Fruit fly (Drosophila melanogaster): ENCODE results near the gene fws.

Gene fws

DNA sequence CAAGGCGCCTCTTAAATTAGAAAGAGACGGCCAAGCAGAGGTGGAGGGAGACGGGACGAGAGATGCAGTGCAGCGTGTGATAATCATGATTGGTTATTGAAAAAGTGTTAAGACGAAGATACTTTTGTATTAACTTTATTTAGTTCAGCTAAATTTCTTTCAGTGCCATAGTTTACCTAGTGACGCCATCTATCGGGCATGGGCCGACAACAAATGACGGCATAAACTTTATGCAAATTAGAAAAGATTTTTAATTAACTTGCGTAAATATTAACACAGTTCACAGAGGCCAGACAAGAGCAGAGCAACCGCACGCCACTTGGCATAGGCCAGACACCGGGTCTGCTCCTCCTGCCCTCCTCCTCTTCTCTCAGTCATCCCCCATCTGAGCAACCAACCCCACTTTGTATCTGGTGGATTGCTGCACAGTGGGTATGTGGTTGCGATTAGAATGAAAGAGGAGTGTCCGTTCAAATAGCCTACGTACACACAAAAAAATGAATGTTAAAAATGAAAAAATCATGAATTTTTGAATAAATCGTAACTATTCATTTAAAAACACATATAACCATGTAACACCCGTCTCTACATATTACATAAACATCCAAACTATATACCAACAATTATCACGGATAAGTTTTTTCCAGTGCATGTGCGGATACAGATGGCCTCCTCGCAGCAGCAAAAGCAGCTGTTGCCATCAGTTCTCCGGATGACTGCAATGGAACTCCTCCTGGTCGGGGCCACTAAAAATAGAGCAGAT is 14.7 kb downstream of the fws start (continued):
- TF ChIP-seq insv (GFP tag; optimal IDR thresholded peaks at IDR 0.05) (no peak), yki (optimal IDR thresholded peaks at IDR 0.05) (no peak), CG12942 (GFP tag; optimal IDR thresholded peaks at IDR 0.05) (peak; percentile 72), tll (GFP tag; optimal IDR thresholded peaks at IDR 0.05) (no peak), CG9932 (GFP tag; IDR thresholded peaks at IDR 0.05) (no peak), CG11398 (GFP tag; optimal IDR thresholded peaks at IDR 0.05) (peak; percentile 26), zen2 (GFP tag; IDR thresholded peaks at IDR 0.05; ENCODE audit: partially characterized antibody) (no peak), tup (GFP tag; optimal IDR thresholded peaks at IDR 0.05) (peak; percentile 27), Dip3 (GFP tag; optimal IDR thresholded peaks at IDR 0.05) (peak; percentile 43), B-H2 (GFP tag; optimal IDR thresholded peaks at IDR 0.05) (peak; percentile 22), mld (GFP tag; IDR thresholded peaks at IDR 0.05; ENCODE audit: partially characterized antibody) (no peak), corto (GFP tag; optimal IDR thresholded peaks at IDR 0.05) (no peak), CG9609 (GFP tag; optimal IDR thresholded peaks at IDR 0.05) (peak; percentile 84), zfh2 (GFP tag; optimal IDR thresholded peaks at IDR 0.05) (no peak), CG12219 (GFP tag; optimal IDR thresholded peaks at IDR 0.05) (peak; percentile 82), CG18011 (GFP tag; optimal IDR thresholded peaks at IDR 0.05) (peak; percentile 30), unc-4 (GFP tag; IDR thresholded peaks at IDR 0.05; ENCODE audit: partially characterized antibody) (no peak), chinmo (GFP tag; IDR thresholded peaks at IDR 0.05; ENCODE audit: partially characterized antibody) (no peak), CG2199 (GFP tag; IDR thresholded peaks at IDR 0.05) (0 out of 3 replicates have a peak, but pooled peaks have one; percentile 49), gem (tag; optimal IDR thresholded peaks at IDR 0.05) (peak; percentile 91), H15 (GFP tag; IDR thresholded peaks at IDR 0.05) (peak; percentile 71; the same call in 2 of the 3 replicates), pho (GFP tag; optimal IDR thresholded peaks at IDR 0.05) (peak; percentile 76), CG14667 (GFP tag; IDR thresholded peaks at IDR 0.05) (peak; percentile 69; the same call in 1 of the 2 replicates), CG31224 (GFP tag; IDR thresholded peaks at IDR 0.05) (peak; percentile 45; the same call in 1 of the 2 replicates), CG31441 (GFP tag; IDR thresholded peaks at IDR 0.05) (no peak; the same call in none of the 2 replicates), CG15601 (tag; optimal IDR thresholded peaks at IDR 0.05) (peak; percentile 83), sens-2 (GFP tag; IDR thresholded peaks at IDR 0.05) (peak; percentile 56; the same call in 1 of the 2 replicates), CG33213 (GFP tag; optimal IDR thresholded peaks at IDR 0.05) (peak; percentile 70), klu (GFP tag; IDR thresholded peaks at IDR 0.05) (peak; percentile 52; the same call in 1 of the 2 replicates), dmrt11E (tag; optimal IDR thresholded peaks at IDR 0.05) (peak; percentile 82), CG12299 (tag; optimal IDR thresholded peaks at IDR 0.05) (peak; percentile 71), Hr39 (optimal IDR thresholded peaks at IDR 0.05) (no peak), Max (GFP tag; optimal IDR thresholded peaks at IDR 0.05) (peak; percentile 68), CG8359 (GFP tag; optimal IDR thresholded peaks at IDR 0.05; ENCODE audit: borderline replicate concordance) (peak; percentile 52), CG13894 (tag; optimal IDR thresholded peaks at IDR 0.05) (no peak), nerfin-1 (tag; optimal IDR thresholded peaks at IDR 0.05) (peak; percentile 84), CG1233 (GFP tag; optimal IDR thresholded peaks at IDR 0.05) (peak; percentile 68), stc (GFP tag; IDR thresholded peaks at IDR 0.05) (peak; percentile 77), CG14441 (GFP tag; IDR thresholded peaks at IDR 0.05) (peak; percentile 73), schlank (tag; optimal IDR thresholded peaks at IDR 0.05) (no peak), Side (GFP tag; optimal IDR thresholded peaks at IDR 0.05) (peak; percentile 81), Ssrp (tag; optimal IDR thresholded peaks at IDR 0.05) (peak; percentile 84), CG6683 (GFP tag; optimal IDR thresholded peaks at IDR 0.05) (peak; percentile 53), Pdp1 (GFP tag; optimal IDR thresholded peaks at IDR 0.05) (peak; percentile 82 to 83), wek (GFP tag; optimal IDR thresholded peaks at IDR 0.05) (peak; percentile 62), CG7987 (GFP tag; optimal IDR thresholded peaks at IDR 0.05) (peak; percentile 1), disco-r (GFP tag; optimal IDR thresholded peaks at IDR 0.05) (peak; percentile 44), caup (GFP tag; optimal IDR thresholded peaks at IDR 0.05; ENCODE audit: severe bottlenecking) (peak; percentile 85)

Data from whole organism, embryonic.